Worm (Caenorhabditis elegans) whole organism, young adult: ENCODE data around the gene twk-17.

Experiments
- B0336.3 ChIP-seq: fragments of 200-800 bp; sonication (Bioruptor generic); IDR thresholded peaks from 2 replicates; pipeline ENCODE4 v1.3.6; 2022; ENCODE audit warnings: missing genetic modification characterization, missing compliant biosample characterization
- C17E4.6 ChIP-seq: fragments of 200-800 bp; sonication (Bioruptor generic); IDR thresholded peaks from 2 replicates; pipeline ENCODE4 v1.3.6; 2022; ENCODE audit warnings: missing genetic modification reagents, missing genetic modification characterization, missing compliant biosample characterization
- D2030.7 ChIP-seq: fragments of 200-800 bp; sonication (Bioruptor generic); IDR thresholded peaks from 2 replicates; pipeline ENCODE4 v1.3.6; 2022; ENCODE audit warnings: missing genetic modification reagents, missing genetic modification characterization, missing compliant biosample characterization
- F22D6.2 ChIP-seq: sonication (generic microtip); optimal IDR thresholded peaks from 2 replicates; lab custom pipeline; 2016; ENCODE audit warnings: mild to moderate bottlenecking, missing genetic modification characterization, missing compliant biosample characterization
- F23B12.7 ChIP-seq: sonication (generic microtip); optimal IDR thresholded peaks from 2 replicates; lab custom pipeline; 2017; ENCODE audit warnings: missing genetic modification characterization, mild to moderate bottlenecking, missing compliant biosample characterization, antibody characterized with exemption, moderate library complexity; ENCODE audit not compliant: insufficient read depth
- F49E8.2 ChIP-seq: sonication (generic microtip); optimal IDR thresholded peaks from 3 replicates; lab custom pipeline; 2017; ENCODE audit warnings: missing genetic modification characterization, mild to moderate bottlenecking, missing compliant biosample characterization, antibody characterized with exemption, moderate library complexity; ENCODE audit not compliant: insufficient read depth
- F57C9.4 ChIP-seq: sonication (generic microtip); optimal IDR thresholded peaks from 2 replicates; lab custom pipeline; 2017; ENCODE audit warnings: mild to moderate bottlenecking, missing genetic modification characterization, missing compliant biosample characterization
- K11D2.4 ChIP-seq: fragments of 200-800 bp; sonication (Bioruptor generic); IDR thresholded peaks from 2 replicates; pipeline ENCODE4 v1.3.6; 2022; ENCODE audit warnings: missing genetic modification reagents, missing genetic modification characterization, missing compliant biosample characterization
- Y53G8AR.9 ChIP-seq: fragments of 200-800 bp; sonication (Bioruptor generic); conservative IDR thresholded peaks from 2 replicates; pipeline ENCODE4 v1.3.6; 2022; ENCODE audit warnings: missing genetic modification reagents, missing genetic modification characterization, missing compliant biosample characterization
- Y56A3A.18 ChIP-seq: fragments of 200-800 bp; sonication (Bioruptor generic); IDR thresholded peaks from 2 replicates; pipeline ENCODE4 v1.3.6; 2022; ENCODE audit warnings: missing genetic modification reagents, missing genetic modification characterization, missing compliant biosample characterization
- Y79H2A.3 ChIP-seq: fragments of 200-800 bp; sonication (Bioruptor generic); conservative IDR thresholded peaks from 2 replicates; pipeline ENCODE4 v1.3.6; 2022; ENCODE audit warnings: missing genetic modification reagents, missing genetic modification characterization, missing compliant biosample characterization
- ZK185.1 ChIP-seq: sonication (generic microtip); optimal IDR thresholded peaks from 2 replicates; lab custom pipeline; 2016; ENCODE audit warnings: mild to moderate bottlenecking, missing genetic modification characterization, missing compliant biosample characterization; ENCODE audit not compliant: poor library complexity, severe bottlenecking
- ama-1 ChIP-seq, 3 experiments: fragments of 150-350 bp in 1 of 3; sonication (generic microtip) in 2 of 3; optimal IDR thresholded peaks; 2 replicates each; lab custom pipeline; 2014 to 2018; ENCODE audit warnings: missing biosample characterization in 2 of 3, missing genetic modification characterization in 2 of 3, missing genetic modification reagents in 2 of 3
- attf-5 ChIP-seq: fragments of 200-800 bp; sonication (Bioruptor generic); optimal IDR thresholded peaks from 2 replicates; lab custom pipeline; 2018; ENCODE audit warnings: mild to moderate bottlenecking, missing genetic modification characterization, missing compliant biosample characterization
- dox-1 ChIP-seq: fragments of 200-800 bp; sonication (Bioruptor generic); IDR thresholded peaks from 2 replicates; pipeline ENCODE4 v1.3.6; 2022; ENCODE audit warnings: missing genetic modification reagents, missing genetic modification characterization, missing compliant biosample characterization
- efl-1 ChIP-seq: fragments of 150-350 bp; optimal IDR thresholded peaks from 2 replicates; lab custom pipeline; 2014; ENCODE audit warnings: missing biosample characterization, missing genetic modification reagents, missing genetic modification characterization
- ekl-4 ChIP-seq: fragments of 200-800 bp; sonication (Bioruptor generic); IDR thresholded peaks from 2 replicates; pipeline ENCODE4 v1.3.6; 2022; ENCODE audit warnings: missing genetic modification reagents, missing genetic modification characterization, missing compliant biosample characterization
- ets-4 ChIP-seq: fragments of 200-800 bp; sonication (Bioruptor generic); optimal IDR thresholded peaks from 2 replicates; lab custom pipeline; 2018; ENCODE audit warnings: mild to moderate bottlenecking, missing genetic modification characterization, missing compliant biosample characterization
- him-1 ChIP-seq: sonication (generic microtip); optimal IDR thresholded peaks from 2 replicates; lab custom pipeline; 2016; ENCODE audit warnings: missing genotype, missing genetic modification reagents, missing genetic modification characterization, missing compliant biosample characterization
- hlh-26 ChIP-seq: fragments of 200-800 bp; sonication (Bioruptor generic); conservative IDR thresholded peaks from 2 replicates; pipeline ENCODE4 v1.3.6; 2022; ENCODE audit warnings: missing genetic modification reagents, missing genetic modification characterization, missing compliant biosample characterization
- lin-26 ChIP-seq: fragments of 200-800 bp; sonication (Bioruptor generic); IDR thresholded peaks from 2 replicates; pipeline ENCODE4 v1.3.6; 2022; ENCODE audit warnings: missing genetic modification reagents, missing genetic modification characterization, missing compliant biosample characterization
- lin-40 ChIP-seq: sonication (generic microtip); optimal IDR thresholded peaks from 2 replicates; lab custom pipeline; 2016; ENCODE audit warnings: missing genetic modification characterization, mild to moderate bottlenecking, missing compliant biosample characterization, missing genotype, missing genetic modification reagents
- lin-54 ChIP-seq: fragments of 200-800 bp; sonication (Bioruptor generic); optimal IDR thresholded peaks from 2 replicates; lab custom pipeline; 2018; ENCODE audit warnings: mild to moderate bottlenecking, missing genetic modification characterization, missing compliant biosample characterization
- mel-28 ChIP-seq: sonication (generic microtip); optimal IDR thresholded peaks from 2 replicates; lab custom pipeline; 2016; ENCODE audit warnings: borderline replicate concordance, mild to moderate bottlenecking, missing genetic modification characterization, missing compliant biosample characterization
- nfya-2 ChIP-seq: fragments of 200-800 bp; sonication (Bioruptor generic); IDR thresholded peaks from 2 replicates; pipeline ENCODE4 v1.3.6; 2022; ENCODE audit warnings: missing genetic modification reagents, missing genetic modification characterization, missing compliant biosample characterization
- nfyb-1 ChIP-seq: fragments of 200-800 bp; sonication (Bioruptor generic); IDR thresholded peaks from 2 replicates; pipeline ENCODE4 v1.3.6; 2022; ENCODE audit warnings: missing genetic modification reagents, missing genetic modification characterization, missing compliant biosample characterization
- nhr-80 ChIP-seq: sonication (generic microtip); optimal IDR thresholded peaks from 2 replicates; lab custom pipeline; 2016; ENCODE audit warnings: missing genetic modification characterization, missing compliant biosample characterization
- nhr-90 ChIP-seq: sonication (generic microtip); optimal IDR thresholded peaks from 2 replicates; lab custom pipeline; 2016; ENCODE audit warnings: missing genotype, mild to moderate bottlenecking, missing genetic modification characterization, missing compliant biosample characterization
- rcor-1 ChIP-seq: fragments of 200-800 bp; sonication (Bioruptor generic); IDR thresholded peaks from 2 replicates; pipeline ENCODE4 v1.3.6; 2022; ENCODE audit warnings: missing genetic modification reagents, missing genetic modification characterization, missing compliant biosample characterization
- sdz-38 ChIP-seq: sonication (generic microtip); optimal IDR thresholded peaks from 2 replicates; lab custom pipeline; 2016; ENCODE audit warnings: missing genotype, missing genetic modification characterization, missing compliant biosample characterization
- sea-2 ChIP-seq: fragments of 200-800 bp; sonication (Bioruptor generic); IDR thresholded peaks from 2 replicates; pipeline ENCODE4 v1.3.6; 2022; ENCODE audit warnings: missing genetic modification characterization, missing compliant biosample characterization
- sptf-2 ChIP-seq: fragments of 200-800 bp; sonication (Bioruptor generic); optimal IDR thresholded peaks from 2 replicates; lab custom pipeline; 2018; ENCODE audit warnings: mild to moderate bottlenecking, missing genetic modification characterization, missing compliant biosample characterization
- tbx-9 ChIP-seq: sonication (generic microtip); optimal IDR thresholded peaks from 2 replicates; lab custom pipeline; 2016; ENCODE audit warnings: borderline replicate concordance, missing genetic modification characterization, inconsistent platforms, missing compliant biosample characterization
- unc-62 ChIP-seq: fragments of 150-350 bp; optimal IDR thresholded peaks from 2 replicates; lab custom pipeline; 2014; ENCODE audit warnings: missing biosample characterization, missing genetic modification reagents, missing genetic modification characterization
- zfh-2 ChIP-seq: fragments of 200-800 bp; sonication (Bioruptor generic); conservative IDR thresholded peaks from 2 replicates; pipeline ENCODE4 v1.3.6; 2022; ENCODE audit warnings: missing genetic modification reagents, missing genetic modification characterization, missing compliant biosample characterization
- zim-3 ChIP-seq: sonication (generic microtip); optimal IDR thresholded peaks from 2 replicates; lab custom pipeline; 2017; ENCODE audit warnings: mild to moderate bottlenecking, missing genetic modification characterization, moderate library complexity, missing compliant biosample characterization

The twk-17 gene

DNA sequence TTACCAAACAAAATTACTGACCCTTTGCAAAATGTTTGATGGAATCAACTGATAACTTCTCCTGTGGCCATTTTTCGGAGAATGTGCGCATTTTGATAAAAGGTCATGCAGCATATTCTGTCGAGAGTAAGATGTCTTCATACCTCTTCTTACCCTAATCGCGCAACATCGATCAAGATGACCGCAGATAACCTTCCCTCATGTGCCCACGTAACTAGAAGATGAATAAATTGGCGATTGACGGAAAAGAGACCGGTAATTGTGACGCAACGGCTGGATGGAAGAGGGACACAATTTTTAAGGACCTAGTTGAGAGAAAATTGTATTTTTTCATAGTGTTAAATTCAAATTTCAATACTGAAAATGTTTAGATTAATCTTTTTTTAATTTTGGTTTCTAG lies 32.9 kb upstream of the twk-17 start:
- TF ChIP-seq D2030.7 (GFP tag; lab: Robert Waterston, UW) = no peak
- TF ChIP-seq ama-1 (optimal IDR thresholded peaks at IDR 0.05; lab: Kevin White, UChicago) = no peak
- no peak for TF ChIP-seq ama-1 (GFP tag; optimal IDR thresholded peaks at IDR 0.05; lab: Kevin White, UChicago)
- TF ChIP-seq F57C9.4 = no peak
- no peak for TF ChIP-seq Y53G8AR.9 (GFP tag; lab: Robert Waterston, UW)
- no peak for TF ChIP-seq F49E8.2 (tag; lab: Kevin White, UChicago)
- TF ChIP-seq attf-5 = no peak
- TF ChIP-seq sea-2 = no peak
- no peak for TF ChIP-seq Y56A3A.18
- no peak for TF ChIP-seq ekl-4
- TF ChIP-seq lin-26 (GFP tag; lab: Robert Waterston, UW) = no peak
- TF ChIP-seq nfyb-1 (GFP tag; lab: Robert Waterston, UW) = no peak
- TF ChIP-seq efl-1 (GFP tag; lab: Kevin White, UChicago) = no peak
- no peak for TF ChIP-seq Y79H2A.3 (GFP tag; lab: Robert Waterston, UW)

DNA sequence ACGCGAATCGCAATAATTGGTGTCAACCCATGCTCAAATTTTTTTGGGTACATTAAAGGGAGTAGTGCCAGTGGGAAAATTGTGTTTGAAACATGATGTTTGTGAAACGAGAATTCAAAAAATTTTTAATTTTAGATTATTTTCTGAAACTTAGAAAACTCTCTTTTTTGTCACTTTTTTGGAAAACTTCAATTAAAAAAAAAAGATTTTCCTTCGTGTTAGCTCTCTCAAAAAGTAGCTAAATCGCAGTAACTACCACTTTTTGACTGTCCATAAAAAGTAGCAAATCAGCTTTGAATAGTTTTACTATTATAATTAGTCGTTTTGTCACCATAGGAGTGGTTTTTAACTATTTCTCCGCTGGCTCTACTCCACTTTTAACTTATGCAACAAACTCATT lies 32.5 kb upstream of the twk-17 start:
- TF ChIP-seq zim-3 (tag; lab: Kevin White, UChicago) (no peak), B0336.3 (GFP tag; lab: Robert Waterston, UW) (no peak), hlh-26 (no peak), dox-1 (GFP tag; lab: Robert Waterston, UW) (no peak), rcor-1 (GFP tag; lab: Robert Waterston, UW) (no peak), mel-28 (tag; lab: Kevin White, UChicago) (no peak), F22D6.2 (tag; lab: Kevin White, UChicago) (no peak), him-1 (no peak), lin-26 (GFP tag; lab: Robert Waterston, UW) (no peak), K11D2.4 (GFP tag; lab: Robert Waterston, UW) (no peak), F23B12.7 (tag; lab: Kevin White, UChicago) (no peak), nhr-80 (tag; lab: Kevin White, UChicago) (no peak), lin-54 (GFP tag; lab: Kevin White, UChicago) (no peak), sdz-38 (no peak), ZK185.1 (tag; lab: Kevin White, UChicago) (no peak)

DNA sequence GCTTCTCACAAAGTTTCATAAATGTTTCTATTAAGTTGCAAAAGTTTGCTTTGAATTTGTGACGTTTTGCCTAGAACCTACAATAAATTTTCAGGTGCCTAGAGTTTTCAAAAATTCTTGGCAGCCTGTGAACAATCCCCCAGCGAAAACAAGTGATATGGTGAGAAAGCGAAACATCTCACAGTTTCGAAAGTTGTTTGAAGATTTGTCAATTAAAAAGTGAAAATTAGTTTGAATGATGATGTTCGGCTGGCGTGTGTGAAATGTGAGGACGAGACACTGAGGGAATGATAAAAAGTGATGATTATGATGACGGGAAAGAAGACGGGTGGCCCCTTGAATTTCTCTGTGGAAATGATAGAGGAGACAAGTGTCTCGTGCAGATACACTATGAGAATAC lies 30.9 kb upstream of the twk-17 start:
- TF ChIP-seq lin-40 (tag; lab: Kevin White, UChicago) (no peak), sptf-2 (GFP tag; lab: Kevin White, UChicago) (no peak), nfya-2 (GFP tag; lab: Robert Waterston, UW) (no peak), C17E4.6 (GFP tag; lab: Robert Waterston, UW) (no peak), tbx-9 (no peak), ZK185.1 (tag; lab: Kevin White, UChicago) (no peak), Y56A3A.18 (no peak), nhr-90 (no peak), zfh-2 (GFP tag; lab: Robert Waterston, UW) (no peak), ets-4 (no peak), unc-62 (GFP tag; lab: Kevin White, UChicago) (no peak), zim-3 (tag; lab: Kevin White, UChicago) (no peak), B0336.3 (GFP tag; lab: Robert Waterston, UW) (no peak)
